Fruit fly (Drosophila melanogaster) whole organism, adult: ENCODE results near the gene CG32436.
A peak's percentile ranks its signal among the peaks of the same experiment; 100 is the strongest.

Source experiments
- CG11617 ChIP-seq: fragments of 200-800 bp; sonication (Bioruptor generic); optimal IDR thresholded peaks from 2 replicates; lab custom pipeline; 2017; ENCODE audit warnings: mild to moderate bottlenecking, missing biosample characterization, missing genetic modification reagents, missing genetic modification characterization
- CG12768 ChIP-seq: fragments of 200-800 bp; sonication (Bioruptor generic); optimal IDR thresholded peaks from 2 replicates; lab custom pipeline; 2017; ENCODE audit warnings: missing biosample characterization, missing genetic modification characterization, mild to moderate bottlenecking, moderate library complexity, missing genetic modification reagents
- CG14711 ChIP-seq: fragments of 200-800 bp; sonication (Bioruptor generic); optimal IDR thresholded peaks from 2 replicates; lab custom pipeline; 2018; ENCODE audit warnings: missing biosample characterization, mild to moderate bottlenecking, missing genetic modification characterization, moderate library complexity
- CG1620 ChIP-seq: fragments of 200-800 bp; sonication (Bioruptor generic); optimal IDR thresholded peaks from 2 replicates; lab custom pipeline; 2016; ENCODE audit warnings: missing biosample characterization, missing genetic modification characterization
- CG33017 ChIP-seq: fragments of 200-800 bp; sonication (Bioruptor generic); optimal IDR thresholded peaks from 2 replicates; lab custom pipeline; 2018; ENCODE audit warnings: missing biosample characterization, mild to moderate bottlenecking, missing genetic modification characterization, moderate library complexity
- CG5204 ChIP-seq: fragments of 200-800 bp; sonication (Bioruptor generic); optimal IDR thresholded peaks from 2 replicates; lab custom pipeline; 2016; ENCODE audit warnings: missing biosample characterization, missing genetic modification characterization
- CG7045 ChIP-seq: fragments of 200-800 bp; sonication (Bioruptor generic); optimal IDR thresholded peaks from 2 replicates; lab custom pipeline; 2017; ENCODE audit warnings: missing biosample characterization, mild to moderate bottlenecking, missing genetic modification characterization
- CG7101 ChIP-seq: fragments of 200-800 bp; sonication (Bioruptor generic); optimal IDR thresholded peaks from 2 replicates; lab custom pipeline; 2018; ENCODE audit warnings: missing biosample characterization, mild to moderate bottlenecking, missing genetic modification characterization, moderate library complexity
- Clk ChIP-seq: fragments of 200-800 bp; sonication (Bioruptor generic); optimal IDR thresholded peaks from 2 replicates; lab custom pipeline; 2017; ENCODE audit warnings: missing biosample characterization, missing genetic modification characterization
- Crg-1 ChIP-seq: fragments of 200-800 bp; sonication (Bioruptor generic); optimal IDR thresholded peaks from 2 replicates; lab custom pipeline; 2016; ENCODE audit warnings: missing biosample characterization, missing genetic modification characterization
- Hr96 ChIP-seq: fragments of 200-800 bp; sonication (Bioruptor generic); optimal IDR thresholded peaks from 2 replicates; lab custom pipeline; 2016; ENCODE audit warnings: missing biosample characterization, missing genetic modification characterization
- Mnt ChIP-seq: fragments of 200-800 bp; sonication (Bioruptor generic); optimal IDR thresholded peaks from 2 replicates; lab custom pipeline; 2016; ENCODE audit warnings: missing biosample characterization, mild to moderate bottlenecking, missing genetic modification characterization
- bab1 ChIP-seq: fragments of 200-800 bp; sonication (Bioruptor generic); optimal IDR thresholded peaks from 3 replicates; lab custom pipeline; 2019; ENCODE audit warnings: missing biosample characterization, mild to moderate bottlenecking, missing genetic modification characterization, moderate library complexity
- cic ChIP-seq: fragments of 200-800 bp; sonication (Bioruptor generic); optimal IDR thresholded peaks from 2 replicates; lab custom pipeline; 2017; ENCODE audit warnings: missing biosample characterization, mild to moderate bottlenecking, missing genetic modification characterization, moderate library complexity
- cnc ChIP-seq, 2 experiments: fragments of >200 bp; optimal IDR thresholded peaks; 2 replicates each; lab custom pipeline; 2017
- kay ChIP-seq: fragments of 200-800 bp; sonication (Bioruptor generic); peaks from one replicate; lab custom pipeline; 2016; ENCODE audit warnings: missing biosample characterization, missing genetic modification characterization, borderline replicate concordance
- ovo ChIP-seq: fragments of 200-800 bp; sonication (Bioruptor generic); optimal IDR thresholded peaks from 2 replicates; lab custom pipeline; 2016; ENCODE audit warnings: missing biosample characterization, missing genetic modification characterization
- pad ChIP-seq: fragments of 200-800 bp; sonication (Bioruptor generic); optimal IDR thresholded peaks from 3 replicates; lab custom pipeline; 2017; ENCODE audit warnings: missing biosample characterization, missing genetic modification characterization, mild to moderate bottlenecking, moderate library complexity, missing genetic modification reagents
- tj ChIP-seq: fragments of 200-800 bp; sonication (Bioruptor generic); optimal IDR thresholded peaks from 3 replicates; lab custom pipeline; 2017; ENCODE audit warnings: missing biosample characterization, mild to moderate bottlenecking, missing genetic modification characterization, moderate library complexity
- toe ChIP-seq: fragments of 200-800 bp; sonication (Bioruptor generic); optimal IDR thresholded peaks from 2 replicates; lab custom pipeline; 2016; ENCODE audit warnings: missing biosample characterization, missing genetic modification characterization

The CG32436 gene

DNA sequence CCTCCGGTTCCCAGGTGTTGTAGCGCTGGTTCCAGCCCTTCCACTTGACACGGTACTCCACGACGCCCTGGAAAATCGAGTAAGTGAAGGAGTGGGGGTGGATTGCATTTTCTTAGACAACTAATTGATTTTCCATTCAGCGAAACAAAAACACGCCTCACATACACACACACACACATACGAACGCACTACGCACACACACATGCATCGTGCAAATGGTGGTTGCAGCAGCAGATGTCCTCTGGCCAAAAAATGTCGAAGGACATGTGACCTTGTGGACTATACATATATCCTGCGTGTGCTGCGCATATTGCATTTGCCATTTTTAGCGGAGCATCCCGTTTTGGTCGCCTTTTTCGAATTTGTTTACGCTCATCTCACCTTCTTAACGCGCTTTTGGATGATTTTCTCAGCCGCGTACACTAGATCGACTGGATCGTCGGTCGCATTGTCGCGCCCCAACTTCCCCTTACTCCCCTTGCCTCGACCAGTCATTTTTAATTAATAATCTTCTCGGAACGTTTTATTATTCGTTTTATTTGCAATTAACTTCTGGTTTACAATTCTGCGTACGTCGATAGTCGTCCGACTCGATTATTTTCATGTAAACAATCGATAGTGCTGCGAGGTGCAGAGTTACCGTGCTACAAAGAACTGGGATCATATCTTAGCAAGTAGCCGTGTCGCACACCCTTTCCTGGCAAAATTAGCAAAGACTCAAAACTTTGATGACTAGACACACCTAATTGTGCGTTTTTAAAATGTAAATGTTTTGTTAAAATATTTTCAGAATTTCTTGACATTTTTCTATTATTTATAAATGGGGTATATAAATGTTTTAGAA, 26.2 kb upstream of the CG32436 start, which contains the start of gene Pc:
Pc (minus strand) TSS at position 605 of the 844 bp plus-strand sequence.
- peak; percentile 54 for TF ChIP-seq Mnt (GFP tag; lab: Kevin White, UChicago)
- TF ChIP-seq ovo (GFP tag; lab: Kevin White, UChicago): no peak
- no peak for TF ChIP-seq Hr96 (GFP tag; lab: Kevin White, UChicago)
- TF ChIP-seq CG12768 (GFP tag; lab: Kevin White, UChicago): no peak
- peak; percentile 60 for TF ChIP-seq bab1 (GFP tag; lab: Kevin White, UChicago)
- TF ChIP-seq tj (GFP tag; lab: Kevin White, UChicago): peak; percentile 70
- no peak for TF ChIP-seq CG5204
- no peak for TF ChIP-seq CG7045 (GFP tag; lab: Kevin White, UChicago)
- TF ChIP-seq pad (GFP tag; lab: Kevin White, UChicago): no peak
- no peak for TF ChIP-seq CG7101
- TF ChIP-seq Crg-1 (GFP tag; lab: Kevin White, UChicago): no peak
- TF ChIP-seq cnc (optimal IDR thresholded peaks at IDR 0.05; lab: Kevin White, UChicago): no peak
- TF ChIP-seq CG33017 (tag; lab: Kevin White, UChicago): no peak
- TF ChIP-seq toe (GFP tag; lab: Kevin White, UChicago): peak; percentile 15
- TF ChIP-seq CG14711: peak; percentile 86
- TF ChIP-seq Clk (GFP tag; lab: Kevin White, UChicago): no peak
- peak; percentile 3 for TF ChIP-seq cic
- no peak for TF ChIP-seq CG11617 (GFP tag; lab: Kevin White, UChicago)
- TF ChIP-seq CG1620: peak; percentile 21
- TF ChIP-seq kay: peak; percentile 88

DNA sequence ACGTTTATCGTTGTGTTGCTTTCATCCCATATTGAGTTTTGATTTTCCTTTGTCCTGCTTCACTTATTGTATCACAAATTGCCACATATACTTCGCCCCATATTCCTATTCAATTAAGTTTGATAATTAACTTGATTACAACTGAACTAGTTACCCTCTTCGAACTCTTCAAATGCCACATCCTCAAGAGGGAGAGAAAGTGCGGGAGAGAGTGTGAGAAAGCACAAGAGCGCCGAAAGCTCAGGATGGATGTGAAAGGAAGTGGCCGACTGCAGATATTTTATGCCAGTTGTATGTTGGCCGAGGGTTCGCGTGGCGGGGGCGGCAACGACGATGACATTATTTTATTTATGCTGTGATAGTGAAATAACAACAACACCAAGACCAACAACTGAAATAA, 25.4 kb upstream of the CG32436 start, which contains the start of gene Rab26:
Rab26 (plus strand) TSS at position 301 of the 400 bp plus-strand sequence.
- TF ChIP-seq kay (no peak), CG7101 (no peak), toe (GFP tag; lab: Kevin White, UChicago) (no peak), pad (GFP tag; lab: Kevin White, UChicago) (no peak)

DNA sequence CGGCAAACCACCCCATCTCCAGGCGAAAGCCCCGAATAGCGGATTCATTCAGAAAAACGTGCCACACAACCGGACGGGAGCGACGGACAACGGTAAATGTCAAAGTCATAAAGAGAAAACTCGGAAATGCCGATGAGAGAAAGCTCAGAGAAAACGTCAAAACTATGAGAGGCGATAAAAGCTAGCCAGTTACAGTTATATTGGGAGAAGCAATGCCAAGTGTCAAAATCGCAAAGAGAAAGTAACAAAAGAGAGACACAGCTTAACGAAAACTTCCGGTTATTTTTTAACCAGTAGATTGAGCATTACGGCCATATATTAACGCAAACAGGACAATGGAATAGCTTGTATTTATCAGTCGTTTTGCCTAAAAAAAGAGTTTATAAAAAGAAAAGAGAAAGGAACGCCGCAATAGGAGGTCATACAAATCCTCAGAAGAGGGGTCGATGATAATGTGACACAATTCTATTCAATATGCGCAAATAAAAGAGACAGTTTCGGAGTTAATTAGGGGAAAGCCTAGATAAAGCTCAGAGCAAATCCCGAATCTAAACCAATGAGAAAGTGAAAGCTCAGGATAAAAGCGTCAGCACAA, 24.4 kb upstream of the CG32436 start:
- TF ChIP-seq pad (GFP tag; lab: Kevin White, UChicago): peak; percentile 0
- no peak for TF ChIP-seq cic

DNA sequence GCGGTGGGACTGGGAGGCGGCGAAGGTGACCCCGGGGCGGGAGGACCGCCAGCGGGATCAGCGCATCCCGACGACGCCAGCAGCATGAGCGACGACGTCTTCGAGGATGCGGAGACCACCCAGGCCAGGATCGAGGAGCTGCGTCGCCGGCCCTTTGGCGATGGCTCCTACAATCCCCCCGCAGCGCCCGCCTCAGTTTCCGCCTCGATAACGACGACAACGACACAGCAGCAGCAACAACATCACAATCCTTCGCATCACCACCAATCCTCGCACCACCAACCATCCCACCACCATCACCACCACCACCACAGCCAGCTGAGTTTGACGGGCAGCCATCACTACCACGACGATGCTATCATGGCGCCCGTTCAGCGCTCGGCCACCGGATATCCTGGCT, 23.9 kb upstream of the CG32436 start:
- TF ChIP-seq CG14711 (no peak), CG7045 (GFP tag; lab: Kevin White, UChicago) (no peak)

DNA sequence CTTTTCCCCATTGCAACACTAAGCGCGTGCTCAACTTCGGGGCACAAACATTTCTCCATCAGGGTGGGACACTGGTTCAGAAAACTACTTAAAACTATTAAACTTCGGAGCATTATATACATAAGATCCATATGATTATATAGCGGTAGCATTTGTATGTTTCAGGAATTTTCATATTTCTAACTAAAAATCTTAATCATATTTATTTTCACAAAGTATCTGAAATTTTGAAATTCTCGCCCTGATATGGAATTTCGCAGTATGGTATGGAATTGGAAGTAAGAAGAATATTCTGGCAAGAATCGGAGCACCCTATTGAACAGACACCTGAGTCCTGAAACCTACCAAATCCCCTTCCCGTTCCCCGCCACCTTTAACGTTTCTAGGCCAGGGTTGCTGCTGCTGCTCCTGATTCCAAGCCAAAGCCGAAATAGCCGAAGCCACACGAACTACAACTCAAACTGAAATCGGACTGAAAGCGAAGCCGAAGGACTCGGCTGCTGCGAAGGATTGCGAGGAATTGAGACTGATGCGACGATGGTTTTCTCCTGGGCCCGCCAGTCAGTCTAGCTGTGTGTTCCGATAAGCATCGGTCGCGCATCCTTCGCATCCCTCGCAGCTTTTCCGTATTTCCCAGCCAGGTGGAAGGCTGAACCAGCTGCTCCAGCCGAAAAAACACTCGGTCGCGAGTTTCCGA, 21.9 kb upstream of the CG32436 start:
- TF ChIP-seq toe (GFP tag; lab: Kevin White, UChicago) (peak; percentile 62), ovo (GFP tag; lab: Kevin White, UChicago) (no peak), Crg-1 (GFP tag; lab: Kevin White, UChicago) (no peak), CG7101 (peak; percentile 57), pad (GFP tag; lab: Kevin White, UChicago) (peak; percentile 1), bab1 (GFP tag; lab: Kevin White, UChicago) (no peak), CG7045 (GFP tag; lab: Kevin White, UChicago) (peak; percentile 85), tj (GFP tag; lab: Kevin White, UChicago) (no peak), Clk (GFP tag; lab: Kevin White, UChicago) (peak; percentile 71), Mnt (GFP tag; lab: Kevin White, UChicago) (no peak), Hr96 (GFP tag; lab: Kevin White, UChicago) (peak; percentile 47), CG5204 (peak; percentile 71), CG33017 (tag; lab: Kevin White, UChicago) (peak; percentile 76), CG11617 (GFP tag; lab: Kevin White, UChicago) (peak; percentile 43), CG12768 (GFP tag; lab: Kevin White, UChicago) (peak; percentile 83), cic (no peak), kay (no peak), CG1620 (no peak)

DNA sequence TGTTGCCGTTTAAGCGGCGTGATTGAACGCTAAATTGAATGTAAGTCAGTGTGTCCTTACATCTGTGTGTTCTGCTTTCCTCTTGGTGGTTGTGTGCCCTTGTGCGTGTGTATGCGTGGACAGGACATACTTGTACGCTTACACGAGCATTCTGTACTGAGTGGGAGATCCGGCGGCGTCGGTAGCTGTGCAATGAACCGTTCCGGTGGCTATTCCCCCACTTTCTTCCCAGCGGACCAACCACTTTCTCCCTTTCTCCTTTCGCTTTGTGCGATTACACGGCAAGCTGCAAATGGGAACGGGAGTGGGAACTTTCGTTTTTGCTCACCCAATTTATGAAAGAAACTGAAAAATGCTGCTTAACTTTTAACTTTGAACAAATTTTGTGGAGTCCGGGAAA, 19.1 kb upstream of the CG32436 start:
- TF ChIP-seq Mnt (GFP tag; lab: Kevin White, UChicago): no peak
- no peak for TF ChIP-seq CG12768 (GFP tag; lab: Kevin White, UChicago)
- no peak for TF ChIP-seq CG33017 (tag; lab: Kevin White, UChicago)
- no peak for TF ChIP-seq CG5204
- no peak for TF ChIP-seq cnc (optimal IDR thresholded peaks at IDR 0.05; lab: Kevin White, UChicago)
- no peak for TF ChIP-seq ovo (GFP tag; lab: Kevin White, UChicago)
- TF ChIP-seq Crg-1 (GFP tag; lab: Kevin White, UChicago): no peak
- no peak for TF ChIP-seq kay
- TF ChIP-seq Hr96 (GFP tag; lab: Kevin White, UChicago): no peak
